Fruit fly (Drosophila melanogaster) whole organism, embryonic: Measurements from ENCODE around the gene CG14440.

Experiments
- Asciz ChIP-seq: fragments of 200-800 bp; sonication (Bioruptor generic); optimal IDR thresholded peaks from 2 replicates; lab custom pipeline; 2017; ENCODE audit warnings: missing biosample characterization, mild to moderate bottlenecking, missing genetic modification characterization, missing genetic modification reagents
- Atf-2 ChIP-seq: fragments of 200-800 bp; sonication (Bioruptor generic); optimal IDR thresholded peaks from 2 replicates; lab custom pipeline; 2016; ENCODE audit warnings: missing biosample characterization, missing genetic modification characterization
- Blimp-1 ChIP-seq: fragments of 200-800 bp; sonication (Bioruptor generic); optimal IDR thresholded peaks from 3 replicates; lab custom pipeline; 2018; ENCODE audit warnings: missing biosample characterization, missing genetic modification characterization, mild to moderate bottlenecking, moderate library complexity, missing genetic modification reagents
- Bteb2 ChIP-seq: fragments of 200-800 bp; sonication (Bioruptor generic); optimal IDR thresholded peaks from 2 replicates; lab custom pipeline; 2016; ENCODE audit warnings: missing biosample characterization, missing genetic modification characterization
- CG11085 ChIP-seq: fragments of 200-800 bp; sonication (Bioruptor generic); IDR thresholded peaks from 2 replicates; pipeline ENCODE4 v1.3.6; 2022; ENCODE audit warnings: missing biosample characterization, missing genetic modification characterization
- CG11560 ChIP-seq: fragments of 200-800 bp; sonication (Bioruptor generic); IDR thresholded peaks from 3 replicates; pipeline ENCODE4 v1.3.6; 2022; ENCODE audit warnings: missing biosample characterization, missing genetic modification characterization
- CG12744 ChIP-seq: fragments of 200-800 bp; sonication (Bioruptor generic); optimal IDR thresholded peaks from 2 replicates; lab custom pipeline; 2016; ENCODE audit warnings: missing biosample characterization, missing genetic modification characterization
- CG13424 ChIP-seq: fragments of 200-800 bp; sonication (Bioruptor generic); optimal IDR thresholded peaks from 2 replicates; lab custom pipeline; 2019; ENCODE audit warnings: missing biosample characterization, mild to moderate bottlenecking, missing genetic modification characterization, moderate library complexity
- CG13624 ChIP-seq: fragments of 200-800 bp; sonication (Bioruptor generic); optimal IDR thresholded peaks from 2 replicates; lab custom pipeline; 2016; ENCODE audit warnings: missing biosample characterization, missing genetic modification characterization
- CG16863 ChIP-seq: fragments of 200-800 bp; sonication (Bioruptor generic); optimal IDR thresholded peaks from 3 replicates; lab custom pipeline; 2016; ENCODE audit warnings: missing biosample characterization, missing genetic modification characterization
- CG17359 ChIP-seq: fragments of 200-800 bp; sonication (Bioruptor generic); optimal IDR thresholded peaks from 3 replicates; lab custom pipeline; 2018; ENCODE audit warnings: missing biosample characterization, mild to moderate bottlenecking, missing genetic modification characterization, moderate library complexity
- CG18764 ChIP-seq: fragments of 200-800 bp; sonication (Bioruptor generic); optimal IDR thresholded peaks from 3 replicates; lab custom pipeline; 2016; ENCODE audit warnings: missing biosample characterization, missing genetic modification characterization
- CG2875 ChIP-seq: fragments of 200-800 bp; sonication (Bioruptor generic); optimal IDR thresholded peaks from 2 replicates; lab custom pipeline; 2017; ENCODE audit warnings: missing biosample characterization, mild to moderate bottlenecking, missing genetic modification characterization, missing genetic modification reagents
- CG31388 ChIP-seq: fragments of 200-800 bp; sonication (Bioruptor generic); optimal IDR thresholded peaks from 2 replicates; lab custom pipeline; 2016; ENCODE audit warnings: missing biosample characterization, missing genetic modification characterization
- CG4282 ChIP-seq: fragments of 200-800 bp; sonication (Bioruptor generic); optimal IDR thresholded peaks from 2 replicates; lab custom pipeline; 2016; ENCODE audit warnings: missing biosample characterization, missing genetic modification characterization
- CG6689 ChIP-seq: fragments of 200-800 bp; sonication (Bioruptor generic); IDR thresholded peaks from 2 replicates; pipeline ENCODE4 v1.3.6; 2022; ENCODE audit warnings: missing biosample characterization, missing genetic modification characterization
- CG7839 ChIP-seq: fragments of 200-800 bp; sonication (Bioruptor generic); optimal IDR thresholded peaks from 3 replicates; lab custom pipeline; 2018; ENCODE audit warnings: missing biosample characterization, mild to moderate bottlenecking, missing genetic modification characterization, moderate library complexity
- CoRest ChIP-seq: fragments of 200-800 bp; sonication (Bioruptor generic); optimal IDR thresholded peaks from 3 replicates; lab custom pipeline; 2018; ENCODE audit warnings: missing biosample characterization, mild to moderate bottlenecking, missing genetic modification characterization, moderate library complexity
- Dad ChIP-seq: fragments of 200-800 bp; sonication (Bioruptor generic); optimal IDR thresholded peaks from 3 replicates; lab custom pipeline; 2016; ENCODE audit warnings: missing biosample characterization, missing genetic modification characterization
- Dll ChIP-seq: fragments of 200-800 bp; sonication (Bioruptor generic); IDR thresholded peaks from 4 replicates; pipeline ENCODE4 v1.3.6; 2022; ENCODE audit warnings: missing biosample characterization, missing genetic modification characterization; ENCODE audit not compliant: partially characterized antibody
- E2f2 ChIP-seq: fragments of 200-800 bp; sonication (Bioruptor generic); IDR thresholded peaks from 2 replicates; pipeline ENCODE4 v1.3.6; 2022; ENCODE audit warnings: missing biosample characterization, missing genetic modification characterization
- Fer3 ChIP-seq: fragments of 200-800 bp; sonication (Bioruptor generic); optimal IDR thresholded peaks from 2 replicates; lab custom pipeline; 2018; ENCODE audit warnings: missing biosample characterization, mild to moderate bottlenecking, missing genetic modification characterization, moderate library complexity
- GATAe ChIP-seq: fragments of 200-800 bp; sonication (Bioruptor generic); conservative IDR thresholded peaks from 2 replicates; pipeline ENCODE4 v1.3.6; 2022; ENCODE audit warnings: missing biosample characterization, missing genetic modification characterization
- Hr78 ChIP-seq, 2 experiments: fragments of 200-800 bp in 1 of 2; fragments of >200 bp in 1 of 2; sonication (Bioruptor generic) in 1 of 2; optimal IDR thresholded peaks; 2 replicates each; lab custom pipeline; 2017 to 2019; ENCODE audit warnings: missing biosample characterization in 2 of 2, missing genetic modification characterization in 2 of 2, mild to moderate bottlenecking in 1 of 2, moderate library complexity in 1 of 2
- Kr ChIP-seq: fragments of 200-800 bp; sonication (Bioruptor generic); optimal IDR thresholded peaks from 2 replicates; lab custom pipeline; 2017; ENCODE audit warnings: missing biosample characterization, mild to moderate bottlenecking, missing genetic modification characterization
- Opbp ChIP-seq: fragments of 200-800 bp; sonication (Bioruptor generic); IDR thresholded peaks from 3 replicates; pipeline ENCODE4 v1.3.6; 2022; ENCODE audit warnings: missing biosample characterization, missing genetic modification characterization; ENCODE audit not compliant: partially characterized antibody
- Optix ChIP-seq: fragments of 200-800 bp; sonication (Bioruptor generic); IDR thresholded peaks from 3 replicates; pipeline ENCODE4 v1.3.6; 2022; ENCODE audit warnings: missing biosample characterization, missing genetic modification characterization
- Rfx ChIP-seq: fragments of 200-800 bp; sonication (Bioruptor generic); IDR thresholded peaks from 2 replicates; pipeline ENCODE4 v1.3.6; 2022; ENCODE audit warnings: missing biosample characterization, missing genetic modification characterization
- Rx ChIP-seq: fragments of 200-800 bp; sonication (Bioruptor generic); IDR thresholded peaks from 2 replicates; pipeline ENCODE4 v1.3.6; 2022; ENCODE audit warnings: missing biosample characterization, missing genetic modification characterization
- Xbp1 ChIP-seq: fragments of 200-800 bp; sonication (Bioruptor generic); optimal IDR thresholded peaks from 3 replicates; lab custom pipeline; 2016; ENCODE audit warnings: missing biosample characterization, mild to moderate bottlenecking, missing genetic modification characterization
- aop ChIP-seq: fragments of 200-800 bp; sonication (Bioruptor generic); IDR thresholded peaks from 2 replicates; pipeline ENCODE4 v1.3.6; 2022; ENCODE audit warnings: missing biosample characterization, missing genetic modification characterization
- ap ChIP-seq: fragments of 200-800 bp; sonication (Bioruptor generic); IDR thresholded peaks from 2 replicates; pipeline ENCODE4 v1.3.6; 2022; ENCODE audit warnings: missing biosample characterization, missing genetic modification characterization
- ash1 ChIP-seq: fragments of 200-800 bp; sonication (Bioruptor generic); optimal IDR thresholded peaks from 2 replicates; lab custom pipeline; 2018; ENCODE audit warnings: missing biosample characterization, mild to moderate bottlenecking, missing genetic modification characterization
- bowl ChIP-seq: fragments of 200-800 bp; sonication (Bioruptor generic); IDR thresholded peaks from 2 replicates; pipeline ENCODE4 v1.3.6; 2022; ENCODE audit warnings: missing biosample characterization, missing genetic modification characterization
- br ChIP-seq: fragments of >200 bp; optimal IDR thresholded peaks from 2 replicates; lab custom pipeline; 2017
- chm ChIP-seq: fragments of 200-800 bp; sonication (Bioruptor generic); IDR thresholded peaks from 2 replicates; pipeline ENCODE4 v1.3.6; 2022; ENCODE audit warnings: missing biosample characterization, missing genetic modification characterization
- dimm ChIP-seq: fragments of 200-800 bp; sonication (Bioruptor generic); IDR thresholded peaks from 2 replicates; pipeline ENCODE4 v1.3.6; 2022; ENCODE audit warnings: missing biosample characterization, missing genetic modification characterization
- dpn ChIP-seq, 2 experiments: fragments of 200-800 bp; sonication (Bioruptor generic); optimal IDR thresholded peaks; 3 replicates each; lab custom pipeline; 2016; ENCODE audit warnings: missing biosample characterization in 2 of 2, missing genetic modification characterization in 2 of 2
- ftz-f1 ChIP-seq: fragments of 200-800 bp; sonication (Bioruptor generic); optimal IDR thresholded peaks from 2 replicates; lab custom pipeline; 2016; ENCODE audit warnings: missing biosample characterization, missing genetic modification characterization
- grau ChIP-seq: fragments of 200-800 bp; optimal IDR thresholded peaks from 3 replicates; lab custom pipeline; 2019; ENCODE audit warnings: missing biosample characterization, mild to moderate bottlenecking, missing genetic modification characterization, moderate library complexity
- hth ChIP-seq: fragments of >200 bp; optimal IDR thresholded peaks from 2 replicates; lab custom pipeline; 2017; ENCODE audit warnings: inconsistent platforms
- jing ChIP-seq: fragments of 200-800 bp; sonication (Bioruptor generic); optimal IDR thresholded peaks from 2 replicates; lab custom pipeline; 2018; ENCODE audit warnings: missing biosample characterization, mild to moderate bottlenecking, missing genetic modification characterization
- lov ChIP-seq, 2 experiments: fragments of 200-800 bp in 1 of 2; fragments of >200 bp in 1 of 2; sonication (Bioruptor generic) in 1 of 2; IDR thresholded peaks in 1 of 2; optimal IDR thresholded peaks in 1 of 2; 2 replicates in 1 of 2; 3 replicates in 1 of 2; pipeline versions ENCODE4 v1.3.6 to Lab custom; 2017 to 2022; ENCODE audit warnings: missing biosample characterization in 1 of 2, missing genetic modification characterization in 1 of 2
- onecut ChIP-seq: fragments of 200-800 bp; sonication (Bioruptor generic); IDR thresholded peaks from 2 replicates; pipeline ENCODE4 v1.3.6; 2022; ENCODE audit warnings: missing biosample characterization, missing genetic modification characterization
- phol ChIP-seq: fragments of 200-800 bp; sonication (Bioruptor generic); optimal IDR thresholded peaks from 3 replicates; lab custom pipeline; 2018; ENCODE audit warnings: missing biosample characterization, mild to moderate bottlenecking, missing genetic modification characterization, moderate library complexity
- pros ChIP-seq: fragments of 200-800 bp; sonication (Bioruptor generic); optimal IDR thresholded peaks from 3 replicates; lab custom pipeline; 2019; ENCODE audit warnings: missing biosample characterization, mild to moderate bottlenecking, missing genetic modification characterization, moderate library complexity
- sens ChIP-seq: fragments of 200-800 bp; sonication (Bioruptor generic); peaks from one replicate; lab custom pipeline; 2016; ENCODE audit warnings: missing biosample characterization, missing genetic modification characterization
- trh ChIP-seq: fragments of 200-800 bp; sonication (Bioruptor generic); optimal IDR thresholded peaks from 2 replicates; lab custom pipeline; 2016; ENCODE audit warnings: missing biosample characterization, missing genetic modification characterization
- wek ChIP-seq: fragments of 200-800 bp; sonication (Bioruptor generic); optimal IDR thresholded peaks from 3 replicates; lab custom pipeline; 2018; ENCODE audit warnings: missing biosample characterization, mild to moderate bottlenecking, missing genetic modification characterization, moderate library complexity
- zen ChIP-seq: fragments of 200-800 bp; sonication (Bioruptor generic); optimal IDR thresholded peaks from 3 replicates; lab custom pipeline; 2018; ENCODE audit warnings: missing biosample characterization, mild to moderate bottlenecking, missing genetic modification characterization, moderate library complexity

CG14440 gene

dm6 chrX:6656023-6656594 lies 42.3 kb downstream of the CG14440 start (continued):
- TF ChIP-seq ash1 (no peak), CG13424 (peak; percentile 85), pros (GFP tag; lab: Kevin White, UChicago) (no peak), dpn (GFP tag; optimal IDR thresholded peaks at IDR 0.05; lab: Kevin White, UChicago) (peak; percentile 83 to 87), aop (GFP tag; lab: Robert Waterston, UW) (0 out of 2 replicates have a peak, but pooled peaks have one; percentile 31), CG16863 (GFP tag; lab: Kevin White, UChicago) (peak; percentile 76), CG4282 (no peak), hth (lab: Kevin White, UChicago) (no peak), dimm (GFP tag; lab: Robert Waterston, UW) (peak; percentile 61; the same call in 1 of the 2 replicates), Atf-2 (GFP tag; lab: Kevin White, UChicago) (peak; percentile 81), grau (tag; lab: Kevin White, UChicago) (peak; percentile 86), onecut (GFP tag; lab: Robert Waterston, UW) (peak; percentile 81), lov (optimal IDR thresholded peaks at IDR 0.05; lab: Kevin White, UChicago) (no peak), lov (GFP tag; IDR thresholded peaks at IDR 0.05; lab: Robert Waterston, UW) (0 out of 3 replicates have a peak, but pooled peaks have one; percentile 45), bowl (0 out of 2 replicates have a peak, but pooled peaks have one; percentile 5), CG7839 (peak; percentile 90), chm (GFP tag; lab: Robert Waterston, UW) (peak; percentile 62; the same call in 1 of the 2 replicates), CG31388 (peak; percentile 41), Xbp1 (GFP tag; lab: Kevin White, UChicago) (peak; percentile 87), Blimp-1 (GFP tag; lab: Kevin White, UChicago) (peak; percentile 78), Fer3 (peak; percentile 81), Rfx (peak; percentile 86), br (lab: Kevin White, UChicago) (no peak), Asciz (GFP tag; lab: Kevin White, UChicago) (peak; percentile 71), Hr78 (GFP tag; optimal IDR thresholded peaks at IDR 0.05; lab: Kevin White, UChicago) (peak in 1 of 2 experiments; percentile 50), zen (tag; lab: Kevin White, UChicago) (peak; percentile 80), CG6689 (GFP tag; lab: Robert Waterston, UW) (peak; percentile 83), Dad (GFP tag; lab: Kevin White, UChicago) (peak; percentile 75), GATAe (no peak; the same call in 1 of the 2 replicates), Optix (GFP tag; lab: Robert Waterston, UW) (peak; percentile 69), CG12744 (GFP tag; lab: Kevin White, UChicago) (peak; percentile 35), CG11085 (GFP tag; lab: Robert Waterston, UW) (peak; percentile 76), trh (GFP tag; lab: Kevin White, UChicago) (peak; percentile 49), Rx (GFP tag; lab: Robert Waterston, UW) (peak; percentile 69), Kr (GFP tag; lab: Kevin White, UChicago) (no peak), sens (GFP tag; lab: Kevin White, UChicago) (peak; percentile 96), CG2875 (GFP tag; lab: Kevin White, UChicago) (peak; percentile 64), E2f2 (peak; percentile 57), jing (peak; percentile 66), Dll (no peak), CG13624 (peak; percentile 88), CG17359 (tag; lab: Kevin White, UChicago) (peak; percentile 82), CoRest (tag; lab: Kevin White, UChicago) (peak; percentile 88), ftz-f1 (GFP tag; lab: Kevin White, UChicago) (no peak), ap (GFP tag; lab: Robert Waterston, UW) (peak; percentile 45; the same call in 1 of the 2 replicates), wek (GFP tag; lab: Kevin White, UChicago) (peak; percentile 26), Bteb2 (GFP tag; lab: Kevin White, UChicago) (peak; percentile 78), CG18764 (GFP tag; lab: Kevin White, UChicago) (peak; percentile 76), phol (tag; lab: Kevin White, UChicago) (peak; percentile 86), CG11560 (peak; percentile 70), Opbp (GFP tag; lab: Robert Waterston, UW) (no peak)
